Worm (Caenorhabditis elegans) whole organism, L2 larva: ENCODE results near the gene glrx-22.

Source experiments
- ceh-82 ChIP-seq: fragments of 150-350 bp; optimal IDR thresholded peaks from 2 replicates; lab custom pipeline; 2014; ENCODE audit warnings: missing biosample characterization, missing genetic modification characterization
- dmd-4 ChIP-seq: sonication (generic microtip); optimal IDR thresholded peaks from 2 replicates; lab custom pipeline; 2017; ENCODE audit warnings: missing biosample characterization, missing genetic modification characterization
- elt-3 ChIP-seq: sonication (generic microtip); optimal IDR thresholded peaks from 2 replicates; lab custom pipeline; 2017; ENCODE audit warnings: missing biosample characterization, missing genetic modification characterization
- lin-13 ChIP-seq: fragments of 150-350 bp; optimal IDR thresholded peaks from 2 replicates; lab custom pipeline; 2014; ENCODE audit warnings: missing biosample characterization, missing genetic modification reagents, missing genetic modification characterization
- nhr-77 ChIP-seq: fragments of 150-350 bp; optimal IDR thresholded peaks from 2 replicates; lab custom pipeline; 2014; ENCODE audit warnings: missing biosample characterization, missing genetic modification characterization

- no peak for TF ChIP-seq elt-3 (tag; lab: Kevin White, UChicago)
- TF ChIP-seq lin-13 (GFP tag; lab: Kevin White, UChicago) = no peak
- no peak for TF ChIP-seq dmd-4 (tag; lab: Kevin White, UChicago)
- TF ChIP-seq nhr-77 = no peak
- TF ChIP-seq ceh-82 (tag; lab: Kevin White, UChicago) = no peak
These were observed 48.3 kb downstream of the glrx-22 start for ce11 chrIV:8152688-8153087.
